Worm (Caenorhabditis elegans) whole organism, midembryonic: ENCODE results near the gene mig-2.

Experiments
- T22C8.4 ChIP-seq: fragments of 200-800 bp; sonication (Bioruptor generic); IDR thresholded peaks from 2 replicates; pipeline ENCODE4 v1.3.6; 2022; ENCODE audit warnings: missing genetic modification characterization, missing compliant biosample characterization
- cog-1 ChIP-seq: sonication (generic microtip); optimal IDR thresholded peaks from 2 replicates; lab custom pipeline; 2016; ENCODE audit warnings: missing genetic modification characterization, missing compliant biosample characterization
- flt-1 ChIP-seq: fragments of 200-800 bp; sonication (Bioruptor generic); IDR thresholded peaks from 2 replicates; pipeline ENCODE4 v1.3.6; 2022; ENCODE audit warnings: missing genetic modification characterization, missing compliant biosample characterization
- klf-2 ChIP-seq: fragments of 200-800 bp; sonication (Bioruptor generic); conservative IDR thresholded peaks from 2 replicates; pipeline ENCODE4 v1.3.6; 2022; ENCODE audit warnings: missing genetic modification reagents, missing genetic modification characterization, missing compliant biosample characterization
- med-1 ChIP-seq: sonication (generic microtip); optimal IDR thresholded peaks from 2 replicates; lab custom pipeline; 2017; ENCODE audit warnings: missing genetic modification characterization, mild to moderate bottlenecking, missing compliant biosample characterization, antibody characterized with exemption, missing genetic modification reagents; ENCODE audit not compliant: insufficient read depth
- ref-1 ChIP-seq: fragments of 200-800 bp; sonication (Bioruptor generic); conservative IDR thresholded peaks from 2 replicates; pipeline ENCODE4 v1.3.6; 2022; ENCODE audit warnings: missing genetic modification reagents, missing genetic modification characterization, missing compliant biosample characterization
- tab-1 ChIP-seq: fragments of 200-800 bp; sonication (Bioruptor generic); IDR thresholded peaks from 2 replicates; pipeline ENCODE4 v1.3.6; 2022; ENCODE audit warnings: missing genetic modification characterization, missing compliant biosample characterization
- ztf-23 ChIP-seq: fragments of 200-800 bp; sonication (Bioruptor generic); IDR thresholded peaks from 2 replicates; pipeline ENCODE4 v1.3.6; 2022; ENCODE audit warnings: missing genetic modification reagents, missing genetic modification characterization, missing compliant biosample characterization
- ztf-29 ChIP-seq: fragments of 200-800 bp; sonication (Bioruptor generic); IDR thresholded peaks from 2 replicates; pipeline ENCODE4 v1.3.6; 2022; ENCODE audit warnings: missing genetic modification reagents, missing genetic modification characterization, missing compliant biosample characterization

mig-2 gene

ce11 chrX:11546445-11547275 is 1.7 kb upstream of the mig-2 start, which contains the start of gene selt-1.1:
Gene selt-1.1 (minus strand): TSS chrX:11546495.
- peak; percentile 54 for TF ChIP-seq cog-1 (tag; lab: Kevin White, UChicago)
- TF ChIP-seq T22C8.4 (GFP tag; lab: Robert Waterston, UW), result peak; percentile 86
- TF ChIP-seq ref-1 (GFP tag; lab: Robert Waterston, UW), result no peak

ce11 chrX:11547442-11548023 is 875 bp upstream of the mig-2 start:
- TF ChIP-seq klf-2 (GFP tag; lab: Robert Waterston, UW), result no peak
- no peak for TF ChIP-seq ztf-23 (GFP tag; lab: Robert Waterston, UW)
- no peak for TF ChIP-seq tab-1 (GFP tag; lab: Robert Waterston, UW)
- TF ChIP-seq cog-1 (tag; lab: Kevin White, UChicago), result no peak
- TF ChIP-seq med-1 (GFP tag; lab: Kevin White, UChicago), result no peak
- TF ChIP-seq ztf-29 (GFP tag; lab: Robert Waterston, UW), result no peak
- TF ChIP-seq flt-1 (GFP tag; lab: Robert Waterston, UW), result no peak

- TF ChIP-seq ztf-23 (GFP tag; lab: Robert Waterston, UW) (no peak), T22C8.4 (GFP tag; lab: Robert Waterston, UW) (no peak), klf-2 (GFP tag; lab: Robert Waterston, UW) (no peak), cog-1 (tag; lab: Kevin White, UChicago) (no peak), tab-1 (GFP tag; lab: Robert Waterston, UW) (no peak), ztf-29 (GFP tag; lab: Robert Waterston, UW) (no peak), ref-1 (GFP tag; lab: Robert Waterston, UW) (no peak), flt-1 (GFP tag; lab: Robert Waterston, UW) (no peak), med-1 (GFP tag; lab: Kevin White, UChicago) (no peak)
Observed at ce11 chrX:11551808-11552207, 3.4 kb downstream of the mig-2 start.

- TF ChIP-seq med-1 (GFP tag; lab: Kevin White, UChicago), result no peak
Observed at ce11 chrX:11552879-11553278, 4.5 kb downstream of the mig-2 start.

- TF ChIP-seq ztf-23 (GFP tag; lab: Robert Waterston, UW) (no peak), ref-1 (GFP tag; lab: Robert Waterston, UW) (no peak), flt-1 (GFP tag; lab: Robert Waterston, UW) (no peak), tab-1 (GFP tag; lab: Robert Waterston, UW) (no peak), ztf-29 (GFP tag; lab: Robert Waterston, UW) (no peak), cog-1 (tag; lab: Kevin White, UChicago) (no peak), med-1 (GFP tag; lab: Kevin White, UChicago) (no peak), T22C8.4 (GFP tag; lab: Robert Waterston, UW) (no peak), klf-2 (GFP tag; lab: Robert Waterston, UW) (no peak)
Observed at ce11 chrX:11554522-11554921, 6.1 kb downstream of the mig-2 start.

ce11 chrX:11555046-11555445 is 6.6 kb downstream of the mig-2 start:
- TF ChIP-seq T22C8.4 (GFP tag; lab: Robert Waterston, UW) (no peak), ztf-23 (GFP tag; lab: Robert Waterston, UW) (no peak), klf-2 (GFP tag; lab: Robert Waterston, UW) (no peak), cog-1 (tag; lab: Kevin White, UChicago) (no peak), flt-1 (GFP tag; lab: Robert Waterston, UW) (no peak), ztf-29 (GFP tag; lab: Robert Waterston, UW) (no peak), ref-1 (GFP tag; lab: Robert Waterston, UW) (no peak), med-1 (GFP tag; lab: Kevin White, UChicago) (no peak), tab-1 (GFP tag; lab: Robert Waterston, UW) (no peak)

ce11 chrX:11555527-11556137 is 7.2 kb downstream of the mig-2 start:
- TF ChIP-seq ztf-23 (GFP tag; lab: Robert Waterston, UW), result no peak
- no peak for TF ChIP-seq T22C8.4 (GFP tag; lab: Robert Waterston, UW)
- TF ChIP-seq ref-1 (GFP tag; lab: Robert Waterston, UW), result no peak
- TF ChIP-seq cog-1 (tag; lab: Kevin White, UChicago), result no peak
- TF ChIP-seq med-1 (GFP tag; lab: Kevin White, UChicago), result no peak
- TF ChIP-seq flt-1 (GFP tag; lab: Robert Waterston, UW), result no peak
- TF ChIP-seq klf-2 (GFP tag; lab: Robert Waterston, UW), result no peak
- TF ChIP-seq tab-1 (GFP tag; lab: Robert Waterston, UW), result no peak
- no peak for TF ChIP-seq ztf-29 (GFP tag; lab: Robert Waterston, UW)

ce11 chrX:11556194-11556739 is 7.9 kb downstream of the mig-2 start, which contains the start of gene C35C5.10:
Gene C35C5.10 (plus strand): TSS chrX:11556244.
- no peak for TF ChIP-seq T22C8.4 (GFP tag; lab: Robert Waterston, UW)
- TF ChIP-seq cog-1 (tag; lab: Kevin White, UChicago), result no peak
- no peak for TF ChIP-seq med-1 (GFP tag; lab: Kevin White, UChicago)
- TF ChIP-seq ztf-29 (GFP tag; lab: Robert Waterston, UW), result no peak
- TF ChIP-seq klf-2 (GFP tag; lab: Robert Waterston, UW), result no peak
- TF ChIP-seq ref-1 (GFP tag; lab: Robert Waterston, UW), result no peak
- TF ChIP-seq ztf-23 (GFP tag; lab: Robert Waterston, UW), result no peak
- TF ChIP-seq flt-1 (GFP tag; lab: Robert Waterston, UW), result no peak
- TF ChIP-seq tab-1 (GFP tag; lab: Robert Waterston, UW), result no peak
